Fruit fly (Drosophila melanogaster) ovary, adult (tissue): ENCODE results near the gene Ir93a.

ENCODE experiments used
- CG17801 ChIP-seq: fragments of 200-800 bp; optimal IDR thresholded peaks from 2 replicates; lab custom pipeline; 2019; ENCODE audit warnings: missing biosample characterization, mild to moderate bottlenecking, missing genetic modification characterization, moderate library complexity; ENCODE audit not compliant: partially characterized antibody

Ir93a gene

DNA sequence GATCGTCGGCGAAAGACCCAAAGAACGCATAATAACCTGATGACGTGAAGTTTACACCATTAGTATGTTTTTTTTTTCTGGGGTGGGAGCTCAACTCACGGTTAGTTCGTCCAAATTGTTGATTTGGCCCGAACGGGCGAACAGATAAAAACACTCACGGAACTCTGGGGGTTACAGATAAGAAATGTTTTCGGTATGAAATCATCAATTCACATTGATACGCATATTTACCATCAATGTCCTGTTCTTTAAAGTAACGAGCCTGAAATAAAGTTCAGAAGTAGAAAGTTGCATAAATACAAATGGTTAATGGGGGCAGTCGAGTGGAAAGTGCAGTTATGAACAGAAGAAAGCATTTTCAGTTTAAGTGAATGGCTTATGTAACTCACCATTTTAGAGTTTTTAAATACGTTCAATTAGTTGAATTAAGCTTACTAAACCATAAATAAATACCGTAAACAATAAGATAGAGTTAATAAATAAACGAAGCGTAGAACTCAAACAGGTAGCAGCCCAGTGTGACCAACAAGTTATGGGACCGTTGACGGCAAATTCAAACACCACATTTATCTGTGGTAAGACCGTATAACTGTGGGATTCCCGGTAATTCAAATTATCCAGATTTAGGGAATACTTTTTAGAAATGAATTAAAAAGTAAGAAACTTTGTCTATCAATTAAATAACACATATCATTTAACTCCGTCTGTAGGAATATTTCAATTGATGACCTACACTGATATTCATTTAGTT lies 35.9 kb downstream of the Ir93a start, which contains the start of gene CG17272:
TSS of gene CG17272 (minus strand) at position 536 of the 751 bp plus-strand sequence.
- TF ChIP-seq CG17801, result peak; percentile 24

DNA sequence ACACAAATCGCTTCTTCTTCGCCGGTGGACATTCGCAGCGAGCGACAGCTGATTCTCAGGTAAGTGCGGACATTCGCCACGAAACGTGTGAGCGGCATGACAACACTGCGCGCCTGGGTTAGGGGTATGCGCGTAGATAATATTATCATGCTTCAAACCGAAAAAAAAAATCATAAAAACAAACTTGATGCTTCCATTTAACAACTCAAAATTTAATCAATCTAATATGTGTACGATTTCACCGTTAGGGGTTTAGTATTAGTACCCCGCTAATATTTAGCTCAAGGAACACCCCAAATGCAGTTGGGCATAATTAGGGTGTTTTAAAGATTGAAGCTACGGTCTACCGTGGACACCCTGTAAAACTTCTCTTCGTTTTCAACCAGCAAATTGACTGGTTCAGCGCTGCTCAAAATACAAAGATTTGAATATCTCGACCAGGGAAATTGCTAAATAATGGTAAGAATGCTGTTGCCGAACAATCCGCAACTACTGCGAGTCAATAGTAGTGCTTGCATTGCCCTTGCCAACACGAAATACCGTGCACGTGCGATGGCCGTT lies 37.9 kb downstream of the Ir93a start, which contains the start of the genes CG17271 and RpS20:
TSS of gene CG17271 (minus strand) at position 34 of the 561 bp plus-strand sequence.
TSS of gene RpS20 (plus strand) at position 367 of the 561 bp plus-strand sequence.
- peak; percentile 18 for TF ChIP-seq CG17801

DNA sequence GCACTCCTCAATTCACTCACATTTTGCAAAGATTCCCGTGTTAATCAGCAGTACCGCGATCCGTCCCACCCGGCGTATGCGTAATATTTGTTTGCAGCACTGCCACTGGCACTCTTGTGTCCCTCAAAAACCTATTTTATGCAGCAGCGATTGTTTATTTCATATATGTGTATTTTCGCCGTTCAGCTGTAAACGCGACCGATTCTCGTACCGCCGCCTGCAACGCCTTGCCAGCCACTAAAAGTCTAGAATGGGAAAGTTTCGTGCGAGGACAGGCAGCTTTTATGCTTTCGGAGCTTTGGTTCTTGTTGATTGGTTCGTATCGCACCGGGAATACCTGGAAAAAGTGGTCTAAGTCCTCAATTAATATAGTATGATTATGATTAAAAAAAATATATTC lies 41.1 kb downstream of the Ir93a start, which contains the start of gene CG17270:
TSS of gene CG17270 (minus strand) at position 241 of the 400 bp plus-strand sequence.
- no peak for TF ChIP-seq CG17801

DNA sequence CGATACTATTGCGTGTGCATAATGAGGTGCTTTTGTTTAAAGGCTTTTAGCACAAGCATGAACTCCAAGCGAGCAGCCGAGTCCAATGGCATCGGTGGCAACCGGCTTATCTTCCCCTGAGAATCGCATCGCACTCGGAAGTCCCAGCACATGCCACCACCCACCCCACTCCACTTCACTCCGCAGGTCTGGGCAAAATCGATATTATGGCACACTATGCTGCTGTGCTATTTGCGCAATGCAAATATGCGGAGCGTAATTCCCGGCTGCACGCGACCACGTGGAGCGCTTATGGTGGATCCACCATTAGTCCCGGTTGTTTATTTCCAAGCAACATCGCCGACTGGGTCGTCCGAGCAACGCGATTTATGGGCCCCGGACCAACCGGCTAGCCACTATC lies 41.5 kb downstream of the Ir93a start:
- TF ChIP-seq CG17801, result no peak

DNA sequence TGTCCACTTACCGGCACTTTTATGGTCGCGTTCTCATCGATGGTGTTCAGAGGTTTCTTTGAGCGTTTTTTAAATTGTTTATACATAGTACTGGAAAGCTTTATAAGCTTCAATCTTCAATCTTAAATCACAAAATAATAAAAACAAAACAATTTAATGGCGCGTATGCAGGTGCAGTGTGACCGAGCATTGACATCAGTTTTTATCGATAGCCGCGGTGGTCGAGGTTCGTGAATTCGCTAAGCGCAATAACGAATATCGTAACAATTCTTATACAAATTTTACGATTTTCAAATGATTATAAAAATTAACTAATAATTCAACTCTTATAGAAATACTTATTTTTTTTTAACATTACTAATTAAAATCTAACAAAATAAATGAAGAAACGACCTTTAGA lies 43.7 kb downstream of the Ir93a start, which contains the start of gene Fancd2:
TSS of gene Fancd2 (minus strand) at position 183 of the 400 bp plus-strand sequence.
- no peak for TF ChIP-seq CG17801

DNA sequence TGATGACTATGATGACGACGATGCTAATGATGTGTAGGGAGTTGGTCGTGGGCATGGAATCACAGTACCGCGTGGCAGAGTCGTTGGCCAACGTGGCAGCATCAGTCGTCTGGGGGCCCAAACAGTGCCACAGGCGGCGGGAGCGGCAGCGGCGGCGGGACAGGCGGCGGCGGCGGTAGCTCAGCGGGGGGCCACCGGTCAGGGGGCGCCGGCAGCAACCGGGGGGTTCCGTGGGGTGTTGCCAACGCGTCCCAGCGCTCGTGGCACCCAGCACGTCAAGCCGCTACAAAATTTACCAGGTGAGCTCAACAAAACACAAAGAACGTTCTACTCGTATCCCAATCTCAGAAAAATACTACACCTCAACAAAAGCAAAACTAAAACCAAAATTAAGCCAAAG lies 57.5 kb downstream of the Ir93a start:
- no peak for TF ChIP-seq CG17801
